Worm (Caenorhabditis elegans): ENCODE measurements around the gene cya-1.

DNA sequence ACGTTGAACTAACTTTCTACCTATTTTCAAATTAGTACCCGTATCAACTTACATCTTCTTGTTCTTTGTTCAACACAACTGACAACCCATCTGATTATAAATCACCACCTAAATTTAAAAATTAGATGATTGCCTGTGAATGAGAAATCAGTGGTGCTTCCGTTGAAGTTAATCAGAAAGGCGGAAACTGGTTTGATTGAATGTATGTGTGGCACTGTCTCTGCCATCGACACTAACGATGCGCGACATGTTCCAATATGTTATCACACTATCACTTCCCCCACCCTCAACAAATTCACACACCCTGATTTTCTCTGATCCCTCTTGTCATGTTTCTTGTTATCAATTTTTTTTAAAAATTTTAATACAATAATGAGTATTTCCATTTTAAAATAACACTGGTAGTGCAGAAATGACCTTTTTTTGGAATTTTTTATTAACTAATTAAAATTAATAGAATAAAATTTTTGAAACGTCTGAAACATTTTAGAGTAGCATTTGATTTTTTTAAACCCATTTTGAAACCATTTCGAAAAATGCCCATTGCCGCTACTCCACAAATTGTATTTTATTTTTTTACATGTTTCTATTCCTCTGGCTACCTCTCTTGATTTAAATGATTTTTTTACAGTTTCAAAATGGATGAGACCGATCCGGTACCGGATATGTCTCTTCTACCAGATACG lies 10.0 kb upstream of the cya-1 start, which contains the start of gene ced-11:
- TF ChIP-seq lsy-2 (tag; optimal IDR thresholded peaks at IDR 0.05) (no peak), ces-1 (GFP tag; optimal IDR thresholded peaks at IDR 0.05) (no peak), nhr-2 (tag; optimal IDR thresholded peaks at IDR 0.05) (no peak), drap-1 (GFP tag; optimal IDR thresholded peaks at IDR 0.05) (no peak), nhr-12 (tag; optimal IDR thresholded peaks at IDR 0.05) (no peak), mls-2 (tag; optimal IDR thresholded peaks at IDR 0.05) (no peak), ceh-83 (GFP tag; optimal IDR thresholded peaks at IDR 0.05) (no peak), blmp-1 (tag; optimal IDR thresholded peaks at IDR 0.05) (no peak), elt-3 (tag; optimal IDR thresholded peaks at IDR 0.05) (no peak), nhr-76 (tag; optimal IDR thresholded peaks at IDR 0.05) (no peak), pha-4 (tag; optimal IDR thresholded peaks at IDR 0.05) (no peak), snpc-4 (tag; optimal IDR thresholded peaks at IDR 0.05) (no peak), unc-62 (GFP tag; optimal IDR thresholded peaks at IDR 0.05) (no peak), elt-1 (tag; optimal IDR thresholded peaks at IDR 0.05; ENCODE audit: borderline replicate concordance, insufficient read depth) (no peak)
